Worm (Caenorhabditis elegans): ENCODE data around the gene T01C8.3.
A peak's percentile ranks its signal among the peaks of the same experiment; 100 is the strongest.

T01C8.3 gene

DNA sequence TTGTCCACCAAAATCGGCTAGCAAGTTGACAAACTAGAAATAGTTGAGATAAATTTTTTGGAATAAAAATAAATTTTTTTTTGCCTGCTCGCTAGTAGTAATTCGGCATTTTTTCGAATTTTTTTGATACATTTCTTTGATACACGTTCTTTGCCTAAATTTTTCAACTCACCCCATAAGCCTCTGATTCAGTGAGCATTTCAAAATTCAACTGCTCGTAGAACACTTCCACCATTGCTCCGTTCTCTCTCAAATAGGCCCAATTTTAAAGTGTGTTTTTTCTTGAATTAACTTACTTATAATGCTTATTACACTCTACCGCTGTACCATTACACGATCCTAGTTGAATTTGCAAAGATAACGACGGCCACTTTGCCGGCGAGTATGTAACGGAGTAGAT lies 20.5 kb upstream of the T01C8.3 start:
- TF ChIP-seq fos-1 (tag; optimal IDR thresholded peaks at IDR 0.05) (no peak), blmp-1 (tag; optimal IDR thresholded peaks at IDR 0.05; ENCODE audit: insufficient read depth) (no peak), nhr-23 (tag; optimal IDR thresholded peaks at IDR 0.05) (no peak), unc-39 (tag; optimal IDR thresholded peaks at IDR 0.05) (no peak), nhr-10 (tag; optimal IDR thresholded peaks at IDR 0.05) (no peak), mdl-1 (tag; optimal IDR thresholded peaks at IDR 0.05) (no peak), zag-1 (tag; optimal IDR thresholded peaks at IDR 0.05) (no peak), unc-55 (GFP tag; optimal IDR thresholded peaks at IDR 0.05) (no peak), ztf-11 (tag; optimal IDR thresholded peaks at IDR 0.05) (no peak), alr-1 (tag; optimal IDR thresholded peaks at IDR 0.05) (no peak), nhr-12 (tag; optimal IDR thresholded peaks at IDR 0.05) (no peak), sma-3 (GFP tag; optimal IDR thresholded peaks at IDR 0.05) (no peak), lin-11 (tag; optimal IDR thresholded peaks at IDR 0.05) (no peak), lin-39 (tag; optimal IDR thresholded peaks at IDR 0.05) (no peak), peb-1 (tag; optimal IDR thresholded peaks at IDR 0.05) (no peak), aly-2 (tag; optimal IDR thresholded peaks at IDR 0.05) (no peak), nhr-6 (tag; optimal IDR thresholded peaks at IDR 0.05) (no peak), skn-1 (tag; optimal IDR thresholded peaks at IDR 0.05) (no peak)

DNA sequence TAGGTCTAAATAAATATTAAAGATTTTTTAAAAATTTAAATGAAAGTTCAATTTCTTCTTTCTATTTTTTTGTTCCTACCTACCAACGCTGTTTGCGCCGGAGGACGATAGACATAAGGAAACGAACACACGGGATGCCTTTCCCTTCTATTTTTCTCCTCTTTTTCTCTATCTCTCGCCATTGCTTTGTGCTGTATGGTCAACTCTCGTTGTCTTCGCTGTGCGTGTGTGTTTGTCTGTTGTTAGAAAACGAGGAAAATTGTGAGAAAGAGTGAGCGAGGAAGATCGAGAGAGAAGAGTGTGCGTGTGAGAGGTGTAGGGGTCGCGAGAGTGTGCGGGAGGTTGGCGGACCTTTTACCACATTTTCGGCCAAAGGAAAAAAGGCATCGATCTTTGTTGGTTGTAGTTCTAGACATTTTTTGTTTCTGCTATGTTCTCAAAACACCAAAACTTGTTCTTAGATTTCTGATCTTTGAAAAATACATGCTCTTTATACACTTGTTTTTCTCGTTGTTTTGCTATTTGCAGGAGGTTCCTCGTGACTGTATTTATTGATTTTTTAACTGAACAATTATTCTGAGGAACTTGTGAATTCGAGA lies 16.2 kb upstream of the T01C8.3 start:
- peak; percentile 27 for TF ChIP-seq ceh-16 (tag; optimal IDR thresholded peaks at IDR 0.05)
- no peak for TF ChIP-seq R02D3.7 (tag; optimal IDR thresholded peaks at IDR 0.05)
- TF ChIP-seq snpc-4 (tag; optimal IDR thresholded peaks at IDR 0.05), result peak; percentile 2
- no peak for TF ChIP-seq nhr-23 (tag; optimal IDR thresholded peaks at IDR 0.05)
- no peak for TF ChIP-seq nhr-10 (tag; optimal IDR thresholded peaks at IDR 0.05)
- TF ChIP-seq egl-27 (tag; optimal IDR thresholded peaks at IDR 0.05), result peak; percentile 3
- TF ChIP-seq F13H6.1 (tag; optimal IDR thresholded peaks at IDR 0.05), result peak; percentile 58
- TF ChIP-seq lin-11 (tag; optimal IDR thresholded peaks at IDR 0.05), result peak; percentile 3
- TF ChIP-seq ama-1 (optimal IDR thresholded peaks at IDR 0.05), result peak; percentile 73
- no peak for TF ChIP-seq nhr-12 (tag; optimal IDR thresholded peaks at IDR 0.05)
- peak; percentile 84 for TF ChIP-seq nhr-129 (tag; optimal IDR thresholded peaks at IDR 0.05)
- TF ChIP-seq gmeb-1 (tag; optimal IDR thresholded peaks at IDR 0.05), result no peak
- TF ChIP-seq sem-4 (tag; optimal IDR thresholded peaks at IDR 0.05), result peak; percentile 78
- no peak for TF ChIP-seq Y55F3AM.14 (GFP tag; optimal IDR thresholded peaks at IDR 0.05)
- TF ChIP-seq nhr-25 (tag; optimal IDR thresholded peaks at IDR 0.05), result peak; percentile 45
- peak; percentile 53 for TF ChIP-seq fos-1 (tag; optimal IDR thresholded peaks at IDR 0.05)
- no peak for TF ChIP-seq unc-62 (GFP tag; optimal IDR thresholded peaks at IDR 0.05)
- TF ChIP-seq ztf-4 (tag; optimal IDR thresholded peaks at IDR 0.05), result peak; percentile 65
- no peak for TF ChIP-seq ZK546.5 (tag; optimal IDR thresholded peaks at IDR 0.05)
- TF ChIP-seq crh-2 (tag; optimal IDR thresholded peaks at IDR 0.05), result peak; percentile 78
- TF ChIP-seq skn-1 (tag; optimal IDR thresholded peaks at IDR 0.05), result no peak
- no peak for TF ChIP-seq mbf-1 (tag; optimal IDR thresholded peaks at IDR 0.05)
- TF ChIP-seq C34F6.9 (tag; optimal IDR thresholded peaks at IDR 0.05), result peak; percentile 85
- no peak for TF ChIP-seq peb-1 (tag; optimal IDR thresholded peaks at IDR 0.05)
- no peak for TF ChIP-seq ceh-82 (tag; optimal IDR thresholded peaks at IDR 0.05)
- TF ChIP-seq nhr-11 (tag; optimal IDR thresholded peaks at IDR 0.05), result no peak
- TF ChIP-seq mdl-1 (tag; optimal IDR thresholded peaks at IDR 0.05), result peak; percentile 20 to 55
- TF ChIP-seq elt-1 (tag; optimal IDR thresholded peaks at IDR 0.05), result no peak
- peak; percentile 55 for TF ChIP-seq nhr-6 (tag; optimal IDR thresholded peaks at IDR 0.05)
- no peak for TF ChIP-seq nhr-77 (tag; optimal IDR thresholded peaks at IDR 0.05)
- TF ChIP-seq alr-1 (tag; optimal IDR thresholded peaks at IDR 0.05), result no peak
- TF ChIP-seq mab-5 (tag; optimal IDR thresholded peaks at IDR 0.05), result no peak
- TF ChIP-seq ztf-1 (GFP tag; conservative IDR thresholded peaks at IDR 0.05), result no peak
- TF ChIP-seq sma-9 (GFP tag; optimal IDR thresholded peaks at IDR 0.05), result peak; percentile 71
- no peak for TF ChIP-seq sma-9 (tag; optimal IDR thresholded peaks at IDR 0.05)
- TF ChIP-seq lin-13 (GFP tag; optimal IDR thresholded peaks at IDR 0.05), result peak; percentile 49
- TF ChIP-seq lsy-2 (tag; optimal IDR thresholded peaks at IDR 0.05), result peak in 1 of 2 experiments; percentile 68
- peak; percentile 72 for TF ChIP-seq unc-55 (GFP tag; optimal IDR thresholded peaks at IDR 0.05)
- peak; percentile 33 for TF ChIP-seq zag-1 (tag; optimal IDR thresholded peaks at IDR 0.05)
- no peak for TF ChIP-seq unc-39 (tag; optimal IDR thresholded peaks at IDR 0.05)
- TF ChIP-seq sma-3 (GFP tag; optimal IDR thresholded peaks at IDR 0.05), result peak; percentile 34
- TF ChIP-seq nhr-21 (tag; optimal IDR thresholded peaks at IDR 0.05), result peak; percentile 43
